Fruit fly (Drosophila melanogaster): ENCODE measurements around the gene FoxK.

FoxK gene

dm6 chr3L:11089805-11090440, 30.7 kb downstream of the FoxK start (continued):
- TF ChIP-seq CG4328 (GFP tag; optimal IDR thresholded peaks at IDR 0.05) (peak; percentile 44), CG10147 (GFP tag; optimal IDR thresholded peaks at IDR 0.05) (peak; percentile 88), zen2 (GFP tag; IDR thresholded peaks at IDR 0.05; ENCODE audit: partially characterized antibody) (no peak), Neu2 (GFP tag; optimal IDR thresholded peaks at IDR 0.05; ENCODE audit: borderline replicate concordance) (peak; percentile 25), CG3281 (GFP tag; optimal IDR thresholded peaks at IDR 0.05) (peak; percentile 79), Sox102F (GFP tag; optimal IDR thresholded peaks at IDR 0.05) (peak; percentile 93), ATbp (GFP tag; optimal IDR thresholded peaks at IDR 0.05) (peak; percentile 86), CG1602 (GFP tag; optimal IDR thresholded peaks at IDR 0.05) (peak; percentile 87), CG10543 (GFP tag; optimal IDR thresholded peaks at IDR 0.05) (peak; percentile 65), CG3847 (GFP tag; IDR thresholded peaks at IDR 0.05) (peak; percentile 65), CG13287 (GFP tag; IDR thresholded peaks at IDR 0.05; ENCODE audit: partially characterized antibody) (peak; percentile 47; the same call in 1 of the 2 replicates), hth (optimal IDR thresholded peaks at IDR 0.05) (no peak), seq (GFP tag; IDR thresholded peaks at IDR 0.05) (peak; percentile 85), D (optimal IDR thresholded peaks at IDR 0.05) (no peak), D (GFP tag; optimal IDR thresholded peaks at IDR 0.05) (peak; percentile 87), CG11504 (tag; optimal IDR thresholded peaks at IDR 0.05) (peak; percentile 96), psq (GFP tag; optimal IDR thresholded peaks at IDR 0.05) (peak; percentile 75), HLH54F (GFP tag; optimal IDR thresholded peaks at IDR 0.05) (peak; percentile 57), zfh2 (GFP tag; optimal IDR thresholded peaks at IDR 0.05) (peak; percentile 46), crp (GFP tag; optimal IDR thresholded peaks at IDR 0.05) (peak; percentile 27 to 62), Adf1 (GFP tag; IDR thresholded peaks at IDR 0.05) (peak; percentile 51), bigmax (GFP tag; optimal IDR thresholded peaks at IDR 0.05) (no peak), chn (GFP tag; optimal IDR thresholded peaks at IDR 0.05) (peak; percentile 84), HLH3B (GFP tag; IDR thresholded peaks at IDR 0.05) (peak; percentile 71), CG10366 (GFP tag; IDR thresholded peaks at IDR 0.05) (peak; percentile 68; the same call in 1 of the 2 replicates), CG17359 (tag; optimal IDR thresholded peaks at IDR 0.05) (peak; percentile 75), Optix (GFP tag; IDR thresholded peaks at IDR 0.05) (peak; percentile 75), ap (GFP tag; IDR thresholded peaks at IDR 0.05) (peak; percentile 36), pum (GFP tag; optimal IDR thresholded peaks at IDR 0.05) (peak; percentile 75), ewg (GFP tag; optimal IDR thresholded peaks at IDR 0.05) (peak; percentile 86), Hmr (GFP tag; optimal IDR thresholded peaks at IDR 0.05) (peak; percentile 89), CG8359 (GFP tag; optimal IDR thresholded peaks at IDR 0.05; ENCODE audit: borderline replicate concordance) (peak; percentile 71), disco-r (GFP tag; optimal IDR thresholded peaks at IDR 0.05) (peak; percentile 73), Nf-YB (GFP tag; optimal IDR thresholded peaks at IDR 0.05) (peak; percentile 83), Mad (GFP tag; optimal IDR thresholded peaks at IDR 0.05) (peak; percentile 77), CG6813 (GFP tag; optimal IDR thresholded peaks at IDR 0.05) (peak; percentile 85), ash1 (GFP tag; optimal IDR thresholded peaks at IDR 0.05) (peak; percentile 61), CG9797 (GFP tag; optimal IDR thresholded peaks at IDR 0.05) (peak; percentile 39), Taf1 (GFP tag; IDR thresholded peaks at IDR 0.05) (0 out of 2 replicates have a peak, but pooled peaks have one; percentile 15), MESR4 (GFP tag; optimal IDR thresholded peaks at IDR 0.05) (no peak), zen (tag; optimal IDR thresholded peaks at IDR 0.05) (peak; percentile 47), ham (GFP tag; IDR thresholded peaks at IDR 0.05) (no peak), B-H1 (GFP tag; IDR thresholded peaks at IDR 0.05) (peak; percentile 50), ranshi (GFP tag; IDR thresholded peaks at IDR 0.05) (peak; percentile 53; the same call in 1 of the 2 replicates), br (optimal IDR thresholded peaks at IDR 0.05) (no peak), CG2116 (GFP tag; optimal IDR thresholded peaks at IDR 0.05) (peak; percentile 81), croc (GFP tag; conservative IDR thresholded peaks at IDR 0.05) (peak; percentile 68), p53 (GFP tag; optimal IDR thresholded peaks at IDR 0.05) (peak; percentile 39), CTCF (GFP tag; optimal IDR thresholded peaks at IDR 0.05) (peak; percentile 63), pnt (GFP tag; optimal IDR thresholded peaks at IDR 0.05) (peak; percentile 69), CG12104 (GFP tag; optimal IDR thresholded peaks at IDR 0.05) (peak; percentile 87)
